Worm (Caenorhabditis elegans): Measurements from ENCODE around the gene C15H11.1.

DNA sequence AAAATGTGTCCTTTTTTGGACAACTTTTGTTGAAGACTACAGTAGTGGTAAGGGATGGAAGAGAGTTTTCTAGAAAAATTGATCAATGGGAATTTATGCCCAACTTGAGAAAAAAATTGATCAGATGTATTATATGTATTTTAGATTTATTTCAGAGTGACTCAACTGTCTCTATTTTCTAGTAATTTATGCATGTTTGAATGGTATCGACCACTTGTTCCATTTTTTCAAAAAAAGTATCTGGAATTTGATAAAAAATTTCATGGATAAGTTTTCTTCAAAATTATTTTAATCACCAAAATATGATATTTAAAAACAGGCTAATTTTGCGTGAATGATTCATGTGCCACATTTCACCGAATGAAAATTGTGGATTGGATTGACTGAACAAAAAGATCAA lies 1.8 kb upstream of the C15H11.1 start, which contains the start of gene C15H11.10:
- TF ChIP-seq flt-1 (GFP tag; IDR thresholded peaks at IDR 0.05) (no peak), ztf-29 (GFP tag; IDR thresholded peaks at IDR 0.05) (no peak), med-1 (GFP tag; optimal IDR thresholded peaks at IDR 0.05; ENCODE audit: insufficient read depth) (no peak), T22C8.4 (GFP tag; IDR thresholded peaks at IDR 0.05) (no peak)
